Worm (Caenorhabditis elegans) whole organism, young adult: Measurements from ENCODE around the gene faah-5.

Experiments used
- F23B12.7 ChIP-seq: sonication (generic microtip); optimal IDR thresholded peaks from 2 replicates; lab custom pipeline; 2017; ENCODE audit warnings: missing genetic modification characterization, mild to moderate bottlenecking, missing compliant biosample characterization, antibody characterized with exemption, moderate library complexity; ENCODE audit not compliant: insufficient read depth
- F33H1.4 ChIP-seq: fragments of 200-800 bp; sonication (Bioruptor generic); IDR thresholded peaks from 2 replicates; pipeline ENCODE4 v1.3.6; 2022; ENCODE audit warnings: missing genetic modification reagents, missing genetic modification characterization, missing compliant biosample characterization
- Y53F4B.3 ChIP-seq: fragments of 200-800 bp; sonication (Bioruptor generic); IDR thresholded peaks from 2 replicates; pipeline ENCODE4 v1.3.6; 2022; ENCODE audit warnings: missing genetic modification reagents, missing genetic modification characterization, missing compliant biosample characterization
- aptf-2 ChIP-seq: fragments of 200-800 bp; sonication (Bioruptor generic); conservative IDR thresholded peaks from 2 replicates; pipeline ENCODE4 v1.3.6; 2022; ENCODE audit warnings: missing genetic modification reagents, missing genetic modification characterization, missing compliant biosample characterization
- bed-2 ChIP-seq: fragments of 200-800 bp; sonication (Bioruptor generic); IDR thresholded peaks from 2 replicates; pipeline ENCODE4 v1.3.6; 2022; ENCODE audit warnings: missing genetic modification reagents, missing genetic modification characterization, missing compliant biosample characterization
- cebp-1 ChIP-seq, 2 experiments: fragments of 200-800 bp in 1 of 2; sonication (Bioruptor generic) in 1 of 2; sonication (generic microtip) in 1 of 2; IDR thresholded peaks in 1 of 2; optimal IDR thresholded peaks in 1 of 2; 2 replicates each; pipeline versions ENCODE4 v1.3.6 to Lab custom; 2017 to 2022; ENCODE audit warnings: missing compliant biosample characterization in 2 of 2, missing genetic modification characterization in 2 of 2, mild to moderate bottlenecking in 1 of 2, missing genetic modification reagents in 1 of 2, moderate library complexity in 1 of 2
- cebp-2 ChIP-seq: fragments of 200-800 bp; sonication (Bioruptor generic); IDR thresholded peaks from 2 replicates; pipeline ENCODE4 v1.3.6; 2022; ENCODE audit warnings: missing genetic modification characterization, missing compliant biosample characterization
- him-1 ChIP-seq: sonication (generic microtip); optimal IDR thresholded peaks from 2 replicates; lab custom pipeline; 2016; ENCODE audit warnings: missing genotype, missing genetic modification reagents, missing genetic modification characterization, missing compliant biosample characterization
- pha-4 ChIP-seq: fragments of 150-350 bp; sonication (generic microtip); optimal IDR thresholded peaks from 2 replicates; lab custom pipeline; 2014; ENCODE audit warnings: missing biosample characterization, missing genetic modification reagents, missing genetic modification characterization
- sea-2 ChIP-seq: fragments of 200-800 bp; sonication (Bioruptor generic); IDR thresholded peaks from 2 replicates; pipeline ENCODE4 v1.3.6; 2022; ENCODE audit warnings: missing genetic modification characterization, missing compliant biosample characterization
- snpc-1.1 ChIP-seq: sonication (generic microtip); optimal IDR thresholded peaks from 2 replicates; lab custom pipeline; 2017; ENCODE audit warnings: missing genetic modification characterization, mild to moderate bottlenecking, missing compliant biosample characterization, antibody characterized with exemption, moderate library complexity, missing genotype, missing genetic modification reagents; ENCODE audit not compliant: insufficient read depth
- snpc-1.3 ChIP-seq: sonication (generic microtip); optimal IDR thresholded peaks from 2 replicates; lab custom pipeline; 2017; ENCODE audit warnings: missing genetic modification characterization, mild to moderate bottlenecking, missing compliant biosample characterization, antibody characterized with exemption, moderate library complexity, missing genotype, missing genetic modification reagents; ENCODE audit not compliant: insufficient read depth
- unc-62 ChIP-seq: fragments of 150-350 bp; optimal IDR thresholded peaks from 2 replicates; lab custom pipeline; 2014; ENCODE audit warnings: missing biosample characterization, missing genetic modification reagents, missing genetic modification characterization
- ztf-22 ChIP-seq: fragments of 200-800 bp; sonication (Bioruptor generic); optimal IDR thresholded peaks from 2 replicates; lab custom pipeline; 2018; ENCODE audit warnings: mild to moderate bottlenecking, missing genetic modification characterization, moderate library complexity, missing compliant biosample characterization

- TF ChIP-seq aptf-2 (GFP tag; lab: Robert Waterston, UW) (no peak), snpc-1.3 (no peak), F33H1.4 (GFP tag; lab: Robert Waterston, UW) (no peak), snpc-1.1 (tag; lab: Kevin White, UChicago) (no peak), him-1 (tag; lab: Kevin White, UChicago) (no peak), unc-62 (GFP tag; lab: Kevin White, UChicago) (no peak), F23B12.7 (no peak), cebp-2 (GFP tag; lab: Robert Waterston, UW) (no peak), bed-2 (GFP tag; lab: Robert Waterston, UW) (no peak), sea-2 (GFP tag; lab: Robert Waterston, UW) (no peak), ztf-22 (GFP tag; lab: Kevin White, UChicago) (no peak), pha-4 (tag; lab: Kevin White, UChicago) (no peak), Y53F4B.3 (GFP tag; lab: Robert Waterston, UW) (no peak), cebp-1 (GFP tag; IDR thresholded peaks at IDR 0.05; lab: Robert Waterston, UW) (no peak), cebp-1 (tag; optimal IDR thresholded peaks at IDR 0.05; lab: Kevin White, UChicago) (no peak)
Observed at ce11 chrIII:11898169-11898568, 6.9 kb upstream of the faah-5 start, which contains the start of gene tsen-2.
